Worm (Caenorhabditis elegans): ENCODE measurements around the gene act-3.

The act-3 gene

DNA sequence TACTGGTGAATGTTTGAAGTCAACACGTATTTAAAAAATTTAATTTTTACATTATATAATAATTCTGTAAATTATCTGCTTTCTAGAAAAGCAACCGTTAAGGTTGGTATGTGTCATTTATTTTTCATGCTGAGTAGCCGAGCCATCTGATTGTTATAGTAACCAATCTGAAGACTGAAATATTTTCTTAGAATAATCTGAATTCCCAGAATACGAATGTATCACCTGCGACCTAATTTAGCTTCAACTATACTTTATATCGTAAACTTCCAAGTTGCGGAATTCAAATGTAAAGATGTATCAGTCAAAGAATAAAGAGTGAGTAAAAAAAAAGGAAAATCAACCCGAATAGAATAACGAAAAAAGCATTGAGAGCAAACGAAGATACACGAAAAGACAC is 41.1 kb downstream of the act-3 start:
- TF ChIP-seq unc-62 (GFP tag; optimal IDR thresholded peaks at IDR 0.05), result no peak

DNA sequence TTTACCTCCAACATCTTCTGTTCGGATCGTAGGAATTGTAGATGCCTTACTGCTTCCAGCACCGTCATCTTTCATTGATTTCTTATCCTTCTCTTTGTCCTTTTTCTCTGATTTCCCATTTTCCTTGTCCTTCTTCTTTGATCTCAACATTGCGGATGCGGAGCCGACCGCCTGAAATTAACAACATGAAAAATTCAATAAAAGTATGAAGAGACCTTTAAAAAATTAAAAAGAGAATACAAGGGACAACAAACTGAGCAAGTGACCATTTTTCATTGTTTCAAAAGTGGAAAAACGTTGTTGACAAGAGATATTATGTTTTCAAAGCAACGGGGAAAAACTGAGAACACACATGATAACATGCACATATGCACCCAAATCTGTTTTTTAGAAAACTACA is 43.6 kb downstream of the act-3 start:
- TF ChIP-seq unc-62 (GFP tag; optimal IDR thresholded peaks at IDR 0.05), result no peak

DNA sequence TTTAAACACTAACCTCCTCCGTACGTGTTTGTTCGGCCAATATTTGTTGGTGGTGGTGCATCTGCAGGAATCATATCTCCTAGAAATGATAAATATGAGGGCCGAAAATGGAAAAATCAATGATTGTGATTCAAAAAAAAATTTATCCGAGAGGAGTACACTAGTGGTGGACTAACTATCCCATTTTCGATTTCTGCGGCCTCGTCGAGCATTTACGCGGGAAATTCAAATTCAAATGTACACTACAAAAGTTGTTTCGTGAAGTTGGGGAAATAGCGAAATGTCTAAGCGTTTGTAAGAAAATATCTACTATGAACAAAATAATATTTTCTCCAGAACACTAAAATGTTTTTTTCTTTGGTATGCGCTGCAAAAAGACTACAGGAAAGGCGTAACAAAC is 45.0 kb downstream of the act-3 start:
- no peak for TF ChIP-seq unc-62 (GFP tag; optimal IDR thresholded peaks at IDR 0.05)

DNA sequence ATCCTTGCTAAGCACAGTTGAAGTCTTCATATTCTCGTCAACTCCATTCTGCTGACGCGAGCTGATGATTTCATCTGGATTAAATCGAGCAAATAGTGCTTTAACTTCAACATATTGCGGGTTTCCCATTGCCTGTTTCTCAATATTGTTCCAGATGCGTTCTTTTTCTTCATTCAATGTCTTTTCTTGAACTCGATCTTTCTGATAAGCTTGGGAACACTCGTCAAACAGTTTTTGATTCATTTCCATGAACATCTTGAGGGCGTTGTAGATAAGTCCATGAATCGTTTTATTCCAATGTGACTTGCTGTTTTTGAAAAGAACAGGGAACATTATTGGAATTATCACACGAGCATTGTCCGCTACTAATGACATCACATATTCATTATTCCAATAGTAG is 46.6 kb downstream of the act-3 start:
- TF ChIP-seq unc-62 (GFP tag; optimal IDR thresholded peaks at IDR 0.05), result no peak

DNA sequence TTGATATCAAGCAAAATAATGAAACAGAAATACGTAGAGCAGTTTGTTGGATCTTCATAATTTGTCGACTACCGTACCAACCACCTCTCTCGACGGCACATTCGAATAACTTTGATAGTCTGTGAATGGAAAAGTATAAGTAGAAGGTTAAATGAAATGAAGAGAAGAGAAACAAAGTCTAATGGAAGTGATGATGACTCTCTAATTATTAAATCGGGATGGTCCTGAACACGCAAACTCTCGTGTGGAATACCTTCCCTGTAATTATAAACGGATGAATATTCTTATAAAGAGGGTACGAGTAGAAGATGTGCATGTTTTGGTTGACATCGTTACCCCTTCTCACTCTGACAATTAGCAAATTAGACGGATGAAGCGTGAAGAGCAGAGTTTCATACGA is 51.5 kb downstream of the act-3 start, which contains the start of the genes C13G3.12 and hot-6:
TSS of gene C13G3.12 (minus strand) at position 101 of the 400 bp plus-strand sequence.
TSS of gene hot-6 (minus strand) at position 121 of the 400 bp plus-strand sequence.
- no peak for TF ChIP-seq unc-62 (GFP tag; optimal IDR thresholded peaks at IDR 0.05)

All from whole organism, dauer.